Worm (Caenorhabditis elegans) whole organism, late embryonic: ENCODE results near the gene T24C2.3.

Source experiments
- K02D7.2 ChIP-seq: sonication (generic microtip); optimal IDR thresholded peaks from 2 replicates; lab custom pipeline; 2017; ENCODE audit warnings: mild to moderate bottlenecking, missing genetic modification characterization, missing compliant biosample characterization
- T23F11.4 ChIP-seq: fragments of 200-800 bp; sonication (Bioruptor generic); optimal IDR thresholded peaks from 2 replicates; lab custom pipeline; 2018; ENCODE audit warnings: mild to moderate bottlenecking, missing genetic modification characterization, missing compliant biosample characterization
- ahr-1 ChIP-seq: sonication (generic microtip); optimal IDR thresholded peaks from 2 replicates; lab custom pipeline; 2016; ENCODE audit warnings: missing genetic modification characterization, missing compliant biosample characterization
- ama-1 ChIP-seq: fragments of 150-350 bp; optimal IDR thresholded peaks from 2 replicates; lab custom pipeline; 2014
- ceh-18 ChIP-seq: sonication (generic microtip); optimal IDR thresholded peaks from 2 replicates; lab custom pipeline; 2016; ENCODE audit warnings: missing genetic modification characterization, missing compliant biosample characterization
- ceh-19 ChIP-seq: fragments of 200-800 bp; sonication (Bioruptor generic); optimal IDR thresholded peaks from 2 replicates; lab custom pipeline; 2018; ENCODE audit warnings: mild to moderate bottlenecking, missing genetic modification characterization, missing compliant biosample characterization
- ceh-2 ChIP-seq: sonication (generic microtip); optimal IDR thresholded peaks from 2 replicates; lab custom pipeline; 2016; ENCODE audit warnings: missing genotype, missing genetic modification characterization, missing compliant biosample characterization
- ceh-22 ChIP-seq: sonication (generic microtip); optimal IDR thresholded peaks from 2 replicates; lab custom pipeline; 2017; ENCODE audit warnings: missing biosample characterization, missing genetic modification characterization
- ceh-24 ChIP-seq: sonication (generic microtip); optimal IDR thresholded peaks from 2 replicates; lab custom pipeline; 2016; ENCODE audit warnings: mild to moderate bottlenecking, missing genetic modification characterization, missing compliant biosample characterization
- ceh-31 ChIP-seq: sonication (generic microtip); optimal IDR thresholded peaks from 2 replicates; lab custom pipeline; 2016; ENCODE audit warnings: missing genetic modification characterization, missing compliant biosample characterization
- ceh-48 ChIP-seq: sonication (generic microtip); optimal IDR thresholded peaks from 2 replicates; lab custom pipeline; 2016; ENCODE audit warnings: missing genetic modification characterization, inconsistent platforms, missing compliant biosample characterization
- ceh-6 ChIP-seq: fragments of 200-800 bp; sonication (Bioruptor generic); optimal IDR thresholded peaks from 2 replicates; lab custom pipeline; 2018; ENCODE audit warnings: mild to moderate bottlenecking, missing genetic modification characterization, missing compliant biosample characterization
- elt-2 ChIP-seq: sonication (generic microtip); optimal IDR thresholded peaks from 2 replicates; lab custom pipeline; 2016; ENCODE audit warnings: missing genetic modification reagents, missing genetic modification characterization, missing compliant biosample characterization
- eyg-1 ChIP-seq: sonication (generic microtip); optimal IDR thresholded peaks from 2 replicates; lab custom pipeline; 2016; ENCODE audit warnings: missing genotype, missing genetic modification characterization, missing compliant biosample characterization
- gmeb-2 ChIP-seq: sonication (generic microtip); optimal IDR thresholded peaks from 2 replicates; lab custom pipeline; 2016; ENCODE audit warnings: missing genetic modification characterization, inconsistent platforms, missing compliant biosample characterization
- hlh-15 ChIP-seq: sonication (generic microtip); optimal IDR thresholded peaks from 2 replicates; lab custom pipeline; 2016; ENCODE audit warnings: missing genetic modification characterization, missing compliant biosample characterization
- hlh-30 ChIP-seq: sonication (generic microtip); optimal IDR thresholded peaks from 2 replicates; lab custom pipeline; 2017; ENCODE audit warnings: antibody characterized with exemption, missing genetic modification characterization, missing compliant biosample characterization; ENCODE audit not compliant: insufficient read depth
- hlh-8 ChIP-seq: sonication (generic microtip); optimal IDR thresholded peaks from 2 replicates; lab custom pipeline; 2016; ENCODE audit warnings: missing genotype, missing genetic modification characterization, missing compliant biosample characterization
- madf-2 ChIP-seq: sonication (generic microtip); optimal IDR thresholded peaks from 2 replicates; lab custom pipeline; 2017; ENCODE audit warnings: missing genetic modification characterization, missing compliant biosample characterization
- mec-3 ChIP-seq: sonication (generic microtip); optimal IDR thresholded peaks from 2 replicates; lab custom pipeline; 2016; ENCODE audit warnings: borderline replicate concordance, missing genetic modification characterization, missing compliant biosample characterization
- nfya-1 ChIP-seq: sonication (generic microtip); optimal IDR thresholded peaks from 2 replicates; lab custom pipeline; 2017; ENCODE audit warnings: missing genetic modification characterization, mild to moderate bottlenecking, missing compliant biosample characterization, antibody characterized with exemption, moderate library complexity
- nhr-232 ChIP-seq: sonication (generic microtip); optimal IDR thresholded peaks from 2 replicates; lab custom pipeline; 2016; ENCODE audit warnings: missing genetic modification characterization, missing compliant biosample characterization
- pag-3 ChIP-seq: sonication (generic microtip); optimal IDR thresholded peaks from 2 replicates; lab custom pipeline; 2016; ENCODE audit warnings: missing compliant biosample characterization, missing genetic modification characterization, borderline replicate concordance
- pat-9 ChIP-seq: fragments of 200-800 bp; sonication (Bioruptor generic); optimal IDR thresholded peaks from 2 replicates; lab custom pipeline; 2018; ENCODE audit warnings: mild to moderate bottlenecking, missing genetic modification characterization, moderate library complexity, missing compliant biosample characterization
- pax-1 ChIP-seq: fragments of 150-350 bp; optimal IDR thresholded peaks from 2 replicates; lab custom pipeline; 2014; ENCODE audit warnings: missing biosample characterization, missing genetic modification characterization
- pros-1 ChIP-seq: fragments of 150-350 bp; optimal IDR thresholded peaks from 2 replicates; lab custom pipeline; 2014; ENCODE audit warnings: missing biosample characterization, missing genetic modification reagents, missing genetic modification characterization
- ref-2 ChIP-seq: sonication (generic microtip); optimal IDR thresholded peaks from 2 replicates; lab custom pipeline; 2016; ENCODE audit warnings: missing genetic modification characterization, missing compliant biosample characterization
- rnt-1 ChIP-seq: sonication (generic microtip); optimal IDR thresholded peaks from 2 replicates; lab custom pipeline; 2016; ENCODE audit warnings: missing genetic modification characterization, missing compliant biosample characterization
- sdc-2 ChIP-seq: sonication (generic microtip); optimal IDR thresholded peaks from 2 replicates; lab custom pipeline; 2016; ENCODE audit warnings: missing genotype, missing genetic modification characterization, missing compliant biosample characterization
- sox-2 ChIP-seq: fragments of 200-800 bp; sonication (Bioruptor generic); IDR thresholded peaks from 2 replicates; pipeline ENCODE4 v1.3.6; 2022; ENCODE audit warnings: missing genetic modification reagents, missing genetic modification characterization, missing compliant biosample characterization
- sox-4 ChIP-seq: sonication (generic microtip); optimal IDR thresholded peaks from 2 replicates; lab custom pipeline; 2017; ENCODE audit warnings: mild to moderate bottlenecking, missing genetic modification characterization, inconsistent platforms, missing compliant biosample characterization
- syd-9 ChIP-seq: sonication (generic microtip); optimal IDR thresholded peaks from 2 replicates; lab custom pipeline; 2016; ENCODE audit warnings: mild to moderate bottlenecking, missing genetic modification characterization, moderate library complexity, missing compliant biosample characterization
- tbx-2 ChIP-seq: sonication (generic microtip); optimal IDR thresholded peaks from 2 replicates; lab custom pipeline; 2016; ENCODE audit warnings: missing genetic modification characterization, missing compliant biosample characterization
- unc-42 ChIP-seq: sonication (generic microtip); optimal IDR thresholded peaks from 2 replicates; lab custom pipeline; 2016; ENCODE audit warnings: missing genotype, missing genetic modification characterization, missing compliant biosample characterization
- unc-55 ChIP-seq: sonication (generic microtip); optimal IDR thresholded peaks from 2 replicates; lab custom pipeline; 2017; ENCODE audit warnings: missing biosample characterization, missing genetic modification reagents, missing genetic modification characterization

The T24C2.3 gene

ce11 chrX:14499830-14500409 is 43.4 kb upstream of the T24C2.3 start:
- TF ChIP-seq ceh-18 (tag; lab: Kevin White, UChicago), result no peak
- no peak for TF ChIP-seq ceh-48 (tag; lab: Kevin White, UChicago)
- no peak for TF ChIP-seq ama-1 (lab: Kevin White, UChicago)
- TF ChIP-seq ceh-31, result no peak
- no peak for TF ChIP-seq sox-4 (tag; lab: Kevin White, UChicago)
- no peak for TF ChIP-seq ref-2
- no peak for TF ChIP-seq ceh-22 (tag; lab: Kevin White, UChicago)

- TF ChIP-seq ahr-1 (tag; lab: Kevin White, UChicago) (no peak), gmeb-2 (no peak), elt-2 (tag; lab: Kevin White, UChicago) (peak; percentile 88), syd-9 (tag; lab: Kevin White, UChicago) (no peak), hlh-30 (tag; lab: Kevin White, UChicago) (peak; percentile 35)
Measured at ce11 chrX:14500422-14501058, 42.8 kb upstream of the T24C2.3 start.

- TF ChIP-seq hlh-30 (tag; lab: Kevin White, UChicago) (peak; percentile 44), unc-42 (tag; lab: Kevin White, UChicago) (no peak), elt-2 (tag; lab: Kevin White, UChicago) (peak; percentile 94), syd-9 (tag; lab: Kevin White, UChicago) (no peak), unc-55 (GFP tag; lab: Kevin White, UChicago) (peak; percentile 19), hlh-15 (no peak), pros-1 (tag; lab: Kevin White, UChicago) (no peak), pax-1 (tag; lab: Kevin White, UChicago) (no peak), pat-9 (no peak)
Measured at ce11 chrX:14502116-14502587, 41.2 kb upstream of the T24C2.3 start.

ce11 chrX:14503282-14503681 is 40.0 kb upstream of the T24C2.3 start:
- TF ChIP-seq mec-3 (tag; lab: Kevin White, UChicago) (no peak), pax-1 (tag; lab: Kevin White, UChicago) (no peak), unc-55 (GFP tag; lab: Kevin White, UChicago) (peak; percentile 2)

ce11 chrX:14503800-14504550 is 39.3 kb upstream of the T24C2.3 start, which contains the start of gene M163.1:
Gene M163.1 (minus strand): TSS chrX:14503824.
- no peak for TF ChIP-seq pag-3 (tag; lab: Kevin White, UChicago)
- peak; percentile 22 for TF ChIP-seq ceh-2 (tag; lab: Kevin White, UChicago)
- TF ChIP-seq nfya-1 (tag; lab: Kevin White, UChicago), result peak; percentile 13
- TF ChIP-seq madf-2 (tag; lab: Kevin White, UChicago), result no peak
- peak; percentile 16 for TF ChIP-seq ceh-31
- TF ChIP-seq sdc-2 (tag; lab: Kevin White, UChicago), result peak; percentile 38
- TF ChIP-seq nhr-232 (tag; lab: Kevin White, UChicago), result peak; percentile 3
- peak; percentile 1 for TF ChIP-seq hlh-30 (tag; lab: Kevin White, UChicago)
- no peak for TF ChIP-seq T23F11.4 (GFP tag; lab: Kevin White, UChicago)
- peak; percentile 3 for TF ChIP-seq unc-42 (tag; lab: Kevin White, UChicago)
- no peak for TF ChIP-seq ceh-19
- peak; percentile 10 for TF ChIP-seq pros-1 (tag; lab: Kevin White, UChicago)
- TF ChIP-seq sox-2 (GFP tag; lab: Robert Waterston, UW), result peak; percentile 3; the same call in 1 of the 2 replicates
- TF ChIP-seq eyg-1 (tag; lab: Kevin White, UChicago), result peak; percentile 22
- TF ChIP-seq ceh-6, result peak; percentile 37
- TF ChIP-seq ceh-24 (tag; lab: Kevin White, UChicago), result no peak
- no peak for TF ChIP-seq K02D7.2
- TF ChIP-seq rnt-1, result peak; percentile 36
- TF ChIP-seq ceh-18 (tag; lab: Kevin White, UChicago), result peak; percentile 0
- TF ChIP-seq tbx-2 (tag; lab: Kevin White, UChicago), result peak; percentile 56
- TF ChIP-seq hlh-8 (tag; lab: Kevin White, UChicago), result peak; percentile 15
